Worm (Caenorhabditis elegans) whole organism, L1 larva: ENCODE data around the gene sym-4.
A peak's percentile ranks its signal among the peaks of the same experiment; 100 is the strongest.

Source experiments
- mdl-1 ChIP-seq, 2 experiments: fragments of 150-350 bp; optimal IDR thresholded peaks; 2 replicates each; lab custom pipeline; 2014 to 2017; ENCODE audit warnings: missing biosample characterization in 2 of 2, missing genetic modification characterization in 2 of 2, inconsistent platforms in 1 of 2

Gene sym-4

DNA sequence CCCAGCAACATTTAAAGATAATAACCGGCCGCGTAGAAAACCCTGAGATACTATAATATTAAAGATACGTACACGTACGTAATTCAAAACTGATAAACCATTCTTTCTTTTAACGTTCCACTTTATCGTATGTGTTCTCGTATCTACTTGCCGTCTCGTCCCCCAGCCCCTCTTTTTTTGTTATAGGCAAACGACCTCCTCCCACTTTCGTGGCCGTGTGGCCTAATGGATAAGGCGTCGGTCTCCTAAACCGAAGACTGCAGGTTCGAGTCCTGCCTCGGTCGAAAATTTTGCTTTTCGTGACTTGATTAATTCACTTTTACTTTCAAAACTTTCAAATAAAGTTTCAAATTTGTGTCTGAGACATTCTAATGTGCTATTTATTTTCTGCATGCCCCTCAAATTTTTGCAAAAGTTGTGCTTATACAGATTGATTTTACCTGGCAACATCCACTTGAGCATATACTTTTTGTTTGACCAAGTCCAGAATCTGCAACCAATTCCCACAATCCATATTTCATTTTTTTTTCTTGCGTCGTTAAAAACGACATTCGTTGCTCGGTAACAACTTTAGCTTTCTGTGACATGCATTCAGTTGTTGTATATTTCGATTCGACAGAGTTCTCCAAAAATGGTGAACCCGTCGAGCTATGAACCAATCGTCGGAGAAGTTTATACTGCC lies 53.8 kb downstream of the sym-4 start, which contains the start of gene F28H6.7 (continued):
- TF ChIP-seq mdl-1 (tag; optimal IDR thresholded peaks at IDR 0.05; lab: Kevin White, UChicago): peak in 1 of 2 experiments; percentile 16
- TF ChIP-seq, all 84 proteins: peak for 24
